Fruit fly (Drosophila melanogaster) S2 (cell line): ENCODE data around the gene sol.

Experiments
- CG8478 ChIP-seq: fragments of >200 bp; optimal IDR thresholded peaks from 2 replicates; lab custom pipeline; 2018
- CTCF ChIP-seq, 2 experiments: fragments of >200 bp; optimal IDR thresholded peaks; 2 replicates each; lab custom pipeline; 2018

DNA sequence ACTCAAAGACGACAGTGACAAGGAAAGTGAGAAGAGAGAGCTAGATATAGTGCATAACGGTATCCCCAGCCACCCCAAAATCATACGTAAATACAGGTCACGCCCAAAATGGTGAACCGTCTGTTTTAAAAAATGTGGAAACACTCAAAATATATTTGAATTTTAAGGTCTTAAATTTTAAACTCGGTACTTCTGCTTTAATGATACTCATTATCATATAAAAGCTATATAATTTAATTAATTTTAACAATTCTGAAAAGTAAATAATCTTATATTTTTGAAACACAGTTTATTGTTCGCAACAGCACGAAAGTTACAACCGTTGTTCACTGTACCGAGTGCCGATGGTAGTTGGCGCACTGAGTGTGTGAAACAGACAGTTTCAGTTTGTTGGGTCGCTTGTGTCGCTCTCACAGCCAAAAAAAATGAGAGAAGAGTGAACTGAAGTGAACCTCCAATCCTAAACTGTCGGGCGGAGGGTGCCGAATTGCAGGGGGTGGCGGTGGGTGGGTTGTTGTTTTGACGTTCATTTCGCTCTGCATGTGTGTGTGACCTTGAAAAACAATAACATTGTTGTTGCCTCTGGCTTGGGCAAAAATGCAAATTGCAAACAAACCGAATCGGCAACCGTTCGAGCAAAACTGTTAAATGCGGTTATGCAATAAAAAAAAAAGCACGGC, 16.4 kb downstream of the sol start:
- TF ChIP-seq CG8478 (no peak), CTCF (optimal IDR thresholded peaks at IDR 0.05; lab: Kevin White, UChicago) (no peak)
